Fruit fly (Drosophila melanogaster) whole organism, prepupa: ENCODE results near the gene CG13314.
A peak's percentile ranks its signal among the peaks of the same experiment; 100 is the strongest.

ENCODE experiments used
- Blimp-1 ChIP-seq: fragments of 200-800 bp; sonication (Bioruptor generic); optimal IDR thresholded peaks from 3 replicates; lab custom pipeline; 2017; ENCODE audit warnings: missing biosample characterization, missing genetic modification characterization, mild to moderate bottlenecking, moderate library complexity, missing genetic modification reagents
- CG10669 ChIP-seq: fragments of 200-800 bp; sonication (Bioruptor generic); optimal IDR thresholded peaks from 3 replicates; lab custom pipeline; 2018; ENCODE audit warnings: missing biosample characterization, mild to moderate bottlenecking, missing genetic modification characterization, moderate library complexity
- CG11762 ChIP-seq: fragments of 200-800 bp; sonication (Bioruptor generic); optimal IDR thresholded peaks from 3 replicates; lab custom pipeline; 2016; ENCODE audit warnings: missing biosample characterization, missing genetic modification characterization; ENCODE audit not compliant: insufficient read depth
- CG11902 ChIP-seq: fragments of 200-800 bp; sonication (Bioruptor generic); optimal IDR thresholded peaks from 3 replicates; lab custom pipeline; 2016; ENCODE audit warnings: missing biosample characterization, missing genetic modification characterization
- CG15336 ChIP-seq: fragments of 200-800 bp; sonication (Bioruptor generic); IDR thresholded peaks from 2 replicates; pipeline ENCODE4 v1.3.6; 2022; ENCODE audit warnings: missing biosample characterization, missing genetic modification characterization
- CG1621 ChIP-seq: fragments of 200-800 bp; sonication (Bioruptor generic); optimal IDR thresholded peaks from 3 replicates; lab custom pipeline; 2018; ENCODE audit warnings: missing biosample characterization, mild to moderate bottlenecking, missing genetic modification characterization
- CG3032 ChIP-seq: fragments of 200-800 bp; optimal IDR thresholded peaks from 2 replicates; lab custom pipeline; 2019; ENCODE audit warnings: missing biosample characterization, mild to moderate bottlenecking, missing genetic modification characterization, moderate library complexity
- CG31627 ChIP-seq: fragments of 200-800 bp; sonication (Bioruptor generic); optimal IDR thresholded peaks from 3 replicates; lab custom pipeline; 2016; ENCODE audit warnings: missing biosample characterization, missing genetic modification characterization
- CG32006 ChIP-seq: fragments of 200-800 bp; sonication (Bioruptor generic); optimal IDR thresholded peaks from 3 replicates; lab custom pipeline; 2017; ENCODE audit warnings: missing biosample characterization, mild to moderate bottlenecking, missing genetic modification characterization
- CG34406 ChIP-seq: fragments of 200-800 bp; sonication (Bioruptor generic); optimal IDR thresholded peaks from 3 replicates; lab custom pipeline; 2016; ENCODE audit warnings: missing biosample characterization, missing genetic modification characterization
- CG3919 ChIP-seq: fragments of 200-800 bp; sonication (Bioruptor generic); optimal IDR thresholded peaks from 3 replicates; lab custom pipeline; 2016; ENCODE audit warnings: missing biosample characterization, missing genetic modification characterization
- CG4318 ChIP-seq: fragments of 200-800 bp; sonication (Bioruptor generic); optimal IDR thresholded peaks from 3 replicates; lab custom pipeline; 2017; ENCODE audit warnings: missing biosample characterization, mild to moderate bottlenecking, missing genetic modification characterization
- CG6163 ChIP-seq: fragments of 200-800 bp; sonication (Bioruptor generic); IDR thresholded peaks from 3 replicates; pipeline ENCODE4 v1.3.6; 2022; ENCODE audit warnings: missing biosample characterization, missing genetic modification characterization
- CG6276 ChIP-seq: fragments of 200-800 bp; sonication (Bioruptor generic); optimal IDR thresholded peaks from 2 replicates; lab custom pipeline; 2017; ENCODE audit warnings: missing biosample characterization, mild to moderate bottlenecking, missing genetic modification characterization
- CG6792 ChIP-seq: fragments of 200-800 bp; sonication (Bioruptor generic); optimal IDR thresholded peaks from 3 replicates; lab custom pipeline; 2016; ENCODE audit warnings: missing biosample characterization, missing genetic modification characterization
- CG6808 ChIP-seq: fragments of 200-800 bp; sonication (Bioruptor generic); optimal IDR thresholded peaks from 3 replicates; lab custom pipeline; 2017; ENCODE audit warnings: missing biosample characterization, missing genetic modification characterization, mild to moderate bottlenecking, moderate library complexity, missing genetic modification reagents
- CG6854 ChIP-seq: fragments of 200-800 bp; sonication (Bioruptor generic); optimal IDR thresholded peaks from 2 replicates; lab custom pipeline; 2017; ENCODE audit warnings: missing biosample characterization, mild to moderate bottlenecking, missing genetic modification characterization
- CG8319 ChIP-seq: fragments of 200-800 bp; sonication (Bioruptor generic); optimal IDR thresholded peaks from 3 replicates; lab custom pipeline; 2016; ENCODE audit warnings: missing biosample characterization, missing genetic modification characterization
- CG8632 ChIP-seq: fragments of 200-800 bp; sonication (Bioruptor generic); optimal IDR thresholded peaks from 3 replicates; lab custom pipeline; 2016; ENCODE audit warnings: missing biosample characterization, missing genetic modification characterization
- Eip75B ChIP-seq: fragments of 200-800 bp; sonication (Bioruptor generic); optimal IDR thresholded peaks from 3 replicates; lab custom pipeline; 2016; ENCODE audit warnings: missing biosample characterization, missing genetic modification characterization
- Eip93F ChIP-seq: fragments of 200-800 bp; sonication (Bioruptor generic); optimal IDR thresholded peaks from 2 replicates; lab custom pipeline; 2016; ENCODE audit warnings: missing biosample characterization, mild to moderate bottlenecking, missing genetic modification characterization
- Ets21C ChIP-seq: fragments of 200-800 bp; sonication (Bioruptor generic); optimal IDR thresholded peaks from 3 replicates; lab custom pipeline; 2016; ENCODE audit warnings: missing biosample characterization, missing genetic modification characterization
- Gug ChIP-seq: fragments of 200-800 bp; sonication (Bioruptor generic); IDR thresholded peaks from 2 replicates; pipeline ENCODE4 v1.3.6; 2022; ENCODE audit warnings: missing biosample characterization, missing genetic modification characterization
- Lpt ChIP-seq: fragments of 200-800 bp; sonication (Bioruptor generic); optimal IDR thresholded peaks from 3 replicates; lab custom pipeline; 2016; ENCODE audit warnings: missing biosample characterization, missing genetic modification characterization
- Smox ChIP-seq: fragments of 200-800 bp; sonication (Bioruptor generic); optimal IDR thresholded peaks from 3 replicates; lab custom pipeline; 2016; ENCODE audit warnings: missing biosample characterization, missing genetic modification characterization
- Sox14 ChIP-seq: fragments of 200-800 bp; sonication (Bioruptor generic); optimal IDR thresholded peaks from 3 replicates; lab custom pipeline; 2016; ENCODE audit warnings: missing biosample characterization, missing genetic modification characterization
- Sox15 ChIP-seq: fragments of 200-800 bp; sonication (Bioruptor generic); optimal IDR thresholded peaks from 3 replicates; lab custom pipeline; 2016; ENCODE audit warnings: missing biosample characterization, missing genetic modification characterization
- achi ChIP-seq: fragments of 200-800 bp; sonication (Bioruptor generic); optimal IDR thresholded peaks from 3 replicates; lab custom pipeline; 2016; ENCODE audit warnings: missing biosample characterization, missing genetic modification characterization
- acj6 ChIP-seq: fragments of 200-800 bp; sonication (Bioruptor generic); optimal IDR thresholded peaks from 3 replicates; lab custom pipeline; 2016; ENCODE audit warnings: missing biosample characterization, missing genetic modification characterization
- dsx ChIP-seq: fragments of 200-800 bp; optimal IDR thresholded peaks from 3 replicates; lab custom pipeline; 2019; ENCODE audit warnings: missing biosample characterization, mild to moderate bottlenecking, missing genetic modification characterization, moderate library complexity; ENCODE audit not compliant: poor library complexity, severe bottlenecking
- eg ChIP-seq: fragments of 200-800 bp; sonication (Bioruptor generic); IDR thresholded peaks from 3 replicates; pipeline ENCODE4 v1.3.6; 2022; ENCODE audit warnings: missing biosample characterization, missing genetic modification characterization
- fd85E ChIP-seq: fragments of 200-800 bp; sonication (Bioruptor generic); optimal IDR thresholded peaks from 3 replicates; lab custom pipeline; 2016; ENCODE audit warnings: missing biosample characterization, missing genetic modification characterization
- fkh ChIP-seq: fragments of 200-800 bp; sonication (Bioruptor generic); optimal IDR thresholded peaks from 3 replicates; lab custom pipeline; 2017; ENCODE audit warnings: missing biosample characterization, mild to moderate bottlenecking, missing genetic modification characterization, moderate library complexity
- lz ChIP-seq: fragments of 200-800 bp; sonication (Bioruptor generic); optimal IDR thresholded peaks from 3 replicates; lab custom pipeline; 2016; ENCODE audit warnings: missing biosample characterization, missing genetic modification characterization
- net ChIP-seq: fragments of 200-800 bp; sonication (Bioruptor generic); optimal IDR thresholded peaks from 3 replicates; lab custom pipeline; 2016; ENCODE audit warnings: missing biosample characterization, missing genetic modification characterization
- ss ChIP-seq, 2 experiments: fragments of 200-800 bp; sonication (Bioruptor generic); optimal IDR thresholded peaks; 2 replicates in 1 of 2; 3 replicates in 1 of 2; lab custom pipeline; 2017 to 2018; ENCODE audit warnings: mild to moderate bottlenecking in 2 of 2, missing biosample characterization in 2 of 2, missing genetic modification characterization in 2 of 2, moderate library complexity in 1 of 2
- svp ChIP-seq: fragments of 200-800 bp; sonication (Bioruptor generic); peaks from one replicate; lab custom pipeline; 2016; ENCODE audit warnings: missing biosample characterization, missing genetic modification characterization
- topi ChIP-seq: fragments of 200-800 bp; sonication (Bioruptor generic); optimal IDR thresholded peaks from 3 replicates; lab custom pipeline; 2016; ENCODE audit warnings: missing biosample characterization, missing genetic modification characterization

CG13314 gene

DNA sequence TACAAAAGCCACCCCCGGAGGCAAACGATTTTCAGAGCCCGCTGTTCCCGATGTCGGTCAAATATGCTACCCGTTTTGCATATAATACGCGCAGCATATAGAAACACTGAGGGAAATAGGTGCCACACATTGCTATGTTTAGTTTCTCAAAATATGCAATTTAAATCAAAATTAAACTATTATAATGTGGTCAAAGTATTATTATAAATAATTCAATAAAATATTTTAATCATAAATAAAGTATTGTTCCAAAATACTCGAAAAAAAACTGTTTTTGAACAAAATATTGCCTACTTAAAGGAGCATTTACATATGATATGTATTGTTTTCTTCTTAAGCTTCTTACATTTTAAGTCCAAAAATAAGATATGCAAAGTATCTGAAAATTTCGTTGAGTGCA is 30.6 kb upstream of the CG13314 start:
- TF ChIP-seq CG15336 (GFP tag; lab: Robert Waterston, UW) (peak; percentile 41), Smox (no peak), Eip93F (GFP tag; lab: Kevin White, UChicago) (no peak), CG11762 (no peak), CG8632 (no peak), Eip75B (no peak), ss (GFP tag; optimal IDR thresholded peaks at IDR 0.05; lab: Kevin White, UChicago) (no peak), acj6 (no peak), topi (no peak), CG6163 (no peak), CG10669 (no peak), CG6854 (no peak), CG32006 (GFP tag; lab: Kevin White, UChicago) (peak; percentile 18), CG8319 (GFP tag; lab: Kevin White, UChicago) (no peak), Sox15 (GFP tag; lab: Kevin White, UChicago) (no peak), CG3032 (tag; lab: Kevin White, UChicago) (no peak), CG6276 (GFP tag; lab: Kevin White, UChicago) (peak; percentile 3), svp (GFP tag; lab: Kevin White, UChicago) (no peak), net (GFP tag; lab: Kevin White, UChicago) (no peak), Sox14 (GFP tag; lab: Kevin White, UChicago) (no peak), dsx (GFP tag; lab: Kevin White, UChicago) (no peak), achi (GFP tag; lab: Kevin White, UChicago) (no peak), Lpt (GFP tag; lab: Kevin White, UChicago) (no peak), CG4318 (no peak), eg (GFP tag; lab: Robert Waterston, UW) (0 out of 3 replicates have a peak, but pooled peaks have one; percentile 17), Gug (no peak), fd85E (GFP tag; lab: Kevin White, UChicago) (no peak), CG3919 (GFP tag; lab: Kevin White, UChicago) (no peak), CG11902 (GFP tag; lab: Kevin White, UChicago) (no peak), CG31627 (GFP tag; lab: Kevin White, UChicago) (no peak), CG6792 (GFP tag; lab: Kevin White, UChicago) (no peak)

- TF ChIP-seq CG1621 (tag; lab: Kevin White, UChicago) (no peak), CG6808 (GFP tag; lab: Kevin White, UChicago) (no peak), topi (no peak), fkh (peak; percentile 50)
These were observed 30.1 kb upstream of the CG13314 start for dm6 chr3L:8951507-8951906.

dm6 chr3L:8952549-8953198 is 28.9 kb upstream of the CG13314 start:
- no peak for TF ChIP-seq Blimp-1 (GFP tag; lab: Kevin White, UChicago)
- TF ChIP-seq Smox, result no peak
- TF ChIP-seq CG11762, result no peak
- TF ChIP-seq CG4318, result no peak
- TF ChIP-seq Ets21C (GFP tag; lab: Kevin White, UChicago), result no peak
- TF ChIP-seq CG34406, result no peak
- TF ChIP-seq lz, result no peak
- TF ChIP-seq CG11902 (GFP tag; lab: Kevin White, UChicago), result no peak
